Worm (Caenorhabditis elegans) whole organism, L4 larva: ENCODE data around the gene idpp-6.

ENCODE experiments used
- F37D6.2 ChIP-seq: sonication (generic microtip); optimal IDR thresholded peaks from 2 replicates; lab custom pipeline; 2016; ENCODE audit warnings: mild to moderate bottlenecking, missing genetic modification characterization, missing compliant biosample characterization
- T20F7.1 ChIP-seq: fragments of 200-800 bp; sonication (Bioruptor generic); optimal IDR thresholded peaks from 2 replicates; lab custom pipeline; 2018; ENCODE audit warnings: mild to moderate bottlenecking, missing genetic modification characterization, missing compliant biosample characterization
- Y5F2A.4 ChIP-seq: fragments of 200-800 bp; sonication (Bioruptor generic); optimal IDR thresholded peaks from 2 replicates; lab custom pipeline; 2018; ENCODE audit warnings: mild to moderate bottlenecking, missing genetic modification characterization, missing compliant biosample characterization
- aha-1 ChIP-seq: fragments of 150-350 bp; peaks from one replicate; lab custom pipeline; 2014; ENCODE audit warnings: missing biosample characterization, missing genetic modification characterization
- ceh-32 ChIP-seq: sonication (generic microtip); optimal IDR thresholded peaks from 2 replicates; lab custom pipeline; 2016; ENCODE audit warnings: mild to moderate bottlenecking, missing genetic modification characterization, missing compliant biosample characterization; ENCODE audit not compliant: poor library complexity
- ctbp-1 ChIP-seq: fragments of 200-800 bp; sonication (Bioruptor generic); IDR thresholded peaks from 2 replicates; pipeline ENCODE4 v1.3.6; 2022; ENCODE audit warnings: missing genetic modification reagents, missing genetic modification characterization, missing compliant biosample characterization
- daf-12 ChIP-seq: fragments of 150-350 bp; optimal IDR thresholded peaks from 2 replicates; lab custom pipeline; 2014; ENCODE audit warnings: missing biosample characterization, missing genetic modification reagents, missing genetic modification characterization
- daf-16 ChIP-seq, 3 experiments: sonication (generic microtip); optimal IDR thresholded peaks; 2 replicates each; lab custom pipeline; 2016 to 2017; ENCODE audit warnings: missing genetic modification characterization in 3 of 3, missing genetic modification reagents in 3 of 3, mild to moderate bottlenecking in 2 of 3, missing compliant biosample characterization in 2 of 3, missing biosample characterization in 1 of 3, moderate library complexity in 1 of 3
- dmd-6 ChIP-seq: fragments of 200-800 bp; sonication (Bioruptor generic); IDR thresholded peaks from 2 replicates; pipeline ENCODE4 v1.3.6; 2022; ENCODE audit warnings: missing genetic modification reagents, missing genetic modification characterization, missing compliant biosample characterization
- dmd-8 ChIP-seq: fragments of 200-800 bp; sonication (Bioruptor generic); IDR thresholded peaks from 2 replicates; pipeline ENCODE4 v1.3.6; 2022; ENCODE audit warnings: missing genetic modification characterization, missing compliant biosample characterization
- dve-1 ChIP-seq: sonication (generic microtip); optimal IDR thresholded peaks from 2 replicates; lab custom pipeline; 2017; ENCODE audit warnings: antibody characterized with exemption, mild to moderate bottlenecking, missing genetic modification characterization, missing compliant biosample characterization; ENCODE audit not compliant: insufficient read depth
- egl-27 ChIP-seq: sonication (generic microtip); optimal IDR thresholded peaks from 3 replicates; lab custom pipeline; 2017; ENCODE audit warnings: missing biosample characterization, missing genetic modification reagents, missing genetic modification characterization
- gei-8 ChIP-seq: fragments of 200-800 bp; sonication (Bioruptor generic); optimal IDR thresholded peaks from 2 replicates; lab custom pipeline; 2018; ENCODE audit warnings: mild to moderate bottlenecking, missing genetic modification characterization, missing compliant biosample characterization
- hif-1 ChIP-seq, 2 experiments: sonication (generic microtip); optimal IDR thresholded peaks; 2 replicates each; lab custom pipeline; 2016 to 2017; ENCODE audit warnings: missing compliant biosample characterization in 2 of 2, missing genetic modification characterization in 2 of 2, missing genetic modification reagents in 2 of 2, missing genotype in 2 of 2, mild to moderate bottlenecking in 1 of 2
- hlh-11 ChIP-seq: fragments of 200-800 bp; sonication (Bioruptor generic); optimal IDR thresholded peaks from 2 replicates; lab custom pipeline; 2018; ENCODE audit warnings: mild to moderate bottlenecking, missing genetic modification characterization, missing compliant biosample characterization
- hlh-30 ChIP-seq: sonication (generic microtip); optimal IDR thresholded peaks from 2 replicates; lab custom pipeline; 2017; ENCODE audit warnings: antibody characterized with exemption, mild to moderate bottlenecking, missing genetic modification characterization, missing compliant biosample characterization; ENCODE audit not compliant: insufficient read depth
- hmg-1.1 ChIP-seq: fragments of 200-800 bp; sonication (Bioruptor generic); IDR thresholded peaks from 2 replicates; pipeline ENCODE4 v1.3.6; 2022; ENCODE audit warnings: missing genetic modification reagents, missing genetic modification characterization, missing compliant biosample characterization
- jun-1 ChIP-seq: fragments of 150-350 bp; optimal IDR thresholded peaks from 2 replicates; lab custom pipeline; 2014; ENCODE audit warnings: missing biosample characterization, missing genetic modification reagents, missing genetic modification characterization
- lin-13 ChIP-seq: fragments of 150-350 bp; optimal IDR thresholded peaks from 2 replicates; lab custom pipeline; 2014; ENCODE audit warnings: missing biosample characterization, missing genetic modification reagents, missing genetic modification characterization
- lsy-2 ChIP-seq, 2 experiments: fragments of 150-350 bp in 1 of 2; sonication (generic microtip) in 1 of 2; optimal IDR thresholded peaks; 2 replicates each; lab custom pipeline; 2014 to 2017; ENCODE audit warnings: missing biosample characterization in 2 of 2, missing genetic modification characterization in 2 of 2
- madf-5 ChIP-seq, 2 experiments: fragments of 200-800 bp; sonication (Bioruptor generic); IDR thresholded peaks; 2 replicates each; pipeline ENCODE4 v1.3.6; 2022; ENCODE audit warnings: missing compliant biosample characterization in 2 of 2, missing genetic modification characterization in 2 of 2
- madf-9 ChIP-seq: fragments of 200-800 bp; sonication (Bioruptor generic); conservative IDR thresholded peaks from 2 replicates; pipeline ENCODE4 v1.3.6; 2022; ENCODE audit warnings: missing genetic modification reagents, missing genetic modification characterization, missing compliant biosample characterization
- mdl-1 ChIP-seq, 2 experiments: fragments of 150-350 bp in 1 of 2; sonication (generic microtip) in 1 of 2; optimal IDR thresholded peaks; 2 replicates each; lab custom pipeline; 2014 to 2017; ENCODE audit warnings: missing biosample characterization in 2 of 2, missing genetic modification characterization in 2 of 2
- mdt-29 ChIP-seq: fragments of 200-800 bp; sonication (Bioruptor generic); IDR thresholded peaks from 2 replicates; pipeline ENCODE4 v1.3.6; 2022; ENCODE audit warnings: missing genetic modification reagents, missing genetic modification characterization, missing compliant biosample characterization
- mep-1 ChIP-seq: fragments of 150-350 bp; sonication (generic microtip); optimal IDR thresholded peaks from 3 replicates; lab custom pipeline; 2014; ENCODE audit warnings: missing biosample characterization, missing genetic modification characterization
- mes-2 ChIP-seq: sonication (generic microtip); optimal IDR thresholded peaks from 2 replicates; lab custom pipeline; 2016; ENCODE audit warnings: missing genotype, mild to moderate bottlenecking, missing genetic modification characterization, missing compliant biosample characterization; ENCODE audit not compliant: poor library complexity, severe bottlenecking
- mxl-2 ChIP-seq: fragments of 200-800 bp; sonication (Bioruptor generic); conservative IDR thresholded peaks from 2 replicates; pipeline ENCODE4 v1.3.6; 2022; ENCODE audit warnings: missing genetic modification reagents, missing genetic modification characterization, missing compliant biosample characterization
- nhr-102 ChIP-seq: sonication (generic microtip); optimal IDR thresholded peaks from 2 replicates; lab custom pipeline; 2016; ENCODE audit warnings: mild to moderate bottlenecking, missing genetic modification characterization, moderate library complexity, missing compliant biosample characterization
- nhr-11 ChIP-seq: fragments of 150-350 bp; optimal IDR thresholded peaks from 2 replicates; lab custom pipeline; 2014; ENCODE audit warnings: missing biosample characterization, missing genetic modification characterization
- nhr-237 ChIP-seq: sonication (generic microtip); optimal IDR thresholded peaks from 2 replicates; lab custom pipeline; 2017; ENCODE audit warnings: missing biosample characterization, missing genetic modification characterization
- nhr-48 ChIP-seq: sonication (generic microtip); optimal IDR thresholded peaks from 2 replicates; lab custom pipeline; 2016; ENCODE audit warnings: mild to moderate bottlenecking, missing genetic modification characterization, missing compliant biosample characterization
- pqm-1 ChIP-seq: sonication (generic microtip); optimal IDR thresholded peaks from 2 replicates; lab custom pipeline; 2017; ENCODE audit warnings: missing biosample characterization, missing genetic modification characterization
- rbr-2 ChIP-seq: sonication (generic microtip); optimal IDR thresholded peaks from 2 replicates; lab custom pipeline; 2016; ENCODE audit warnings: missing genotype, missing genetic modification characterization, missing compliant biosample characterization
- sdz-12 ChIP-seq: fragments of 200-800 bp; sonication (Bioruptor generic); optimal IDR thresholded peaks from 2 replicates; lab custom pipeline; 2018; ENCODE audit warnings: mild to moderate bottlenecking, missing genetic modification characterization, missing compliant biosample characterization
- set-16 ChIP-seq: fragments of 200-800 bp; sonication (Bioruptor generic); IDR thresholded peaks from 2 replicates; pipeline ENCODE4 v1.3.6; 2022; ENCODE audit warnings: missing genetic modification reagents, missing genetic modification characterization, missing compliant biosample characterization
- tra-1 ChIP-seq: fragments of 200-800 bp; sonication (Bioruptor generic); IDR thresholded peaks from 2 replicates; pipeline ENCODE4 v1.3.6; 2022; ENCODE audit warnings: missing genetic modification reagents, missing genetic modification characterization, missing compliant biosample characterization
- unc-62 ChIP-seq, 3 experiments: fragments of 150-350 bp in 1 of 3; sonication (generic microtip); optimal IDR thresholded peaks in 2 of 3; peaks in 1 of 3; 1 replicate in 1 of 3; 2 replicates in 2 of 3; lab custom pipeline; 2014 to 2017; ENCODE audit warnings: missing biosample characterization in 3 of 3, missing genetic modification characterization in 3 of 3, missing genetic modification reagents in 3 of 3, missing genotype in 1 of 3
- zip-2 ChIP-seq: fragments of 150-350 bp; optimal IDR thresholded peaks from 2 replicates; lab custom pipeline; 2014; ENCODE audit warnings: missing biosample characterization, missing genetic modification characterization

Gene idpp-6

ce11 chrX:6738535-6738934 is 44.4 kb upstream of the idpp-6 start (continued):
- TF ChIP-seq hmg-1.1 (0 out of 2 replicates have a peak, but pooled peaks have one; percentile 16), madf-5 (GFP tag; IDR thresholded peaks at IDR 0.05; lab: Robert Waterston, UW) (no peak)

- TF ChIP-seq tra-1 (0 out of 2 replicates have a peak, but pooled peaks have one; percentile 4), aha-1 (peak; percentile 95), ceh-32 (no peak), T20F7.1 (GFP tag; lab: Kevin White, UChicago) (peak; percentile 30), dmd-6 (GFP tag; lab: Robert Waterston, UW) (peak; percentile 63), zip-2 (tag; lab: Kevin White, UChicago) (peak; percentile 42), ctbp-1 (GFP tag; lab: Robert Waterston, UW) (0 out of 2 replicates have a peak, but pooled peaks have one; percentile 49), lsy-2 (tag; optimal IDR thresholded peaks at IDR 0.05; lab: Kevin White, UChicago) (peak in 1 of 2 experiments; percentile 42), Y5F2A.4 (no peak), hif-1 (tag; optimal IDR thresholded peaks at IDR 0.05; lab: Kevin White, UChicago) (peak in 1 of 2 experiments; percentile 71), nhr-11 (tag; lab: Kevin White, UChicago) (peak; percentile 34), rbr-2 (no peak), mdt-29 (GFP tag; lab: Robert Waterston, UW) (no peak), dve-1 (tag; lab: Kevin White, UChicago) (peak; percentile 61), nhr-237 (no peak), egl-27 (tag; lab: Kevin White, UChicago) (no peak), mdl-1 (tag; optimal IDR thresholded peaks at IDR 0.05; lab: Kevin White, UChicago) (peak; percentile 96 to 97), hlh-11 (tag; lab: Kevin White, UChicago) (peak; percentile 71), daf-16 (GFP tag; optimal IDR thresholded peaks at IDR 0.05; lab: Kevin White, UChicago) (no peak), daf-16 (tag; optimal IDR thresholded peaks at IDR 0.05; lab: Kevin White, UChicago) (peak; percentile 56), pqm-1 (tag; lab: Kevin White, UChicago) (peak; percentile 4), unc-62 (GFP tag; optimal IDR thresholded peaks at IDR 0.05 in 1 of 2; lab: Kevin White, UChicago) (peak in 1 of 2 experiments; percentile 94), unc-62 (tag; optimal IDR thresholded peaks at IDR 0.05; lab: Kevin White, UChicago) (no peak), mxl-2 (GFP tag; lab: Robert Waterston, UW) (0 out of 2 replicates have a peak, but pooled peaks have one; percentile 17), daf-12 (tag; lab: Kevin White, UChicago) (no peak), nhr-102 (peak; percentile 7), madf-9 (GFP tag; lab: Robert Waterston, UW) (no peak), hlh-30 (peak; percentile 92), nhr-48 (tag; lab: Kevin White, UChicago) (peak; percentile 83)
- TF ChIP-seq, all 104 proteins: peak for 19
Measured at ce11 chrX:6739034-6740008, 43.6 kb upstream of the idpp-6 start.

ce11 chrX:6740282-6740982 is 42.5 kb upstream of the idpp-6 start:
- TF ChIP-seq jun-1, result no peak
- peak; percentile 15 for TF ChIP-seq mep-1
- TF ChIP-seq gei-8, result peak; percentile 35
- 0 out of 2 replicates have a peak, but pooled peaks have one; percentile 10 for TF ChIP-seq dmd-8 (GFP tag; lab: Robert Waterston, UW)
- peak; percentile 95 for TF ChIP-seq aha-1
- TF ChIP-seq lin-13 (GFP tag; lab: Kevin White, UChicago), result no peak
- peak in 1 of 2 experiments; percentile 60 for TF ChIP-seq daf-16 (GFP tag; optimal IDR thresholded peaks at IDR 0.05; lab: Kevin White, UChicago)
- no peak for TF ChIP-seq daf-16 (tag; optimal IDR thresholded peaks at IDR 0.05; lab: Kevin White, UChicago)
- TF ChIP-seq mes-2 (tag; lab: Kevin White, UChicago), result peak; percentile 1
- TF ChIP-seq hlh-30, result peak; percentile 60
- TF ChIP-seq rbr-2, result peak; percentile 41
- peak; percentile 30 for TF ChIP-seq F37D6.2 (tag; lab: Kevin White, UChicago)
- peak in 1 of 2 experiments; percentile 87 for TF ChIP-seq mdl-1 (tag; optimal IDR thresholded peaks at IDR 0.05; lab: Kevin White, UChicago)
- TF ChIP-seq hif-1 (tag; optimal IDR thresholded peaks at IDR 0.05; lab: Kevin White, UChicago), result peak in 1 of 2 experiments; percentile 78
- TF ChIP-seq unc-62 (GFP tag; optimal IDR thresholded peaks at IDR 0.05 in 1 of 2; lab: Kevin White, UChicago), result peak in 1 of 2 experiments; percentile 70
- no peak for TF ChIP-seq unc-62 (tag; optimal IDR thresholded peaks at IDR 0.05; lab: Kevin White, UChicago)
- TF ChIP-seq mxl-2 (GFP tag; lab: Robert Waterston, UW), result no peak
- TF ChIP-seq ctbp-1 (GFP tag; lab: Robert Waterston, UW), result 0 out of 2 replicates have a peak, but pooled peaks have one; percentile 21
- no peak for TF ChIP-seq set-16 (GFP tag; lab: Robert Waterston, UW)
- TF ChIP-seq sdz-12, result peak; percentile 58
